Worm (Caenorhabditis elegans) whole organism, mixed stage, embryonic: ENCODE data around the gene W04B5.3.

Experiments used
- elt-1 ChIP-seq: sonication (generic microtip); optimal IDR thresholded peaks from 2 replicates; lab custom pipeline; 2017; ENCODE audit warnings: missing genetic modification characterization, mild to moderate bottlenecking, missing compliant biosample characterization, antibody characterized with exemption, moderate library complexity, borderline replicate concordance; ENCODE audit not compliant: insufficient read depth
- mls-2 ChIP-seq: sonication (generic microtip); optimal IDR thresholded peaks from 2 replicates; lab custom pipeline; 2016; ENCODE audit warnings: mild to moderate bottlenecking, missing genetic modification characterization, moderate library complexity, missing compliant biosample characterization
- nhr-237 ChIP-seq: fragments of 150-350 bp; optimal IDR thresholded peaks from 2 replicates; lab custom pipeline; 2014; ENCODE audit warnings: missing biosample characterization, missing genetic modification characterization
- pha-4 ChIP-seq: fragments of 150-350 bp; optimal IDR thresholded peaks from 2 replicates; lab custom pipeline; 2018; ENCODE audit warnings: missing biosample characterization, missing genetic modification reagents, missing genetic modification characterization
- unc-39 ChIP-seq: fragments of 150-350 bp; optimal IDR thresholded peaks from 2 replicates; lab custom pipeline; 2014; ENCODE audit warnings: missing biosample characterization, missing genetic modification characterization

- TF ChIP-seq unc-39 (tag; lab: Kevin White, UChicago) (no peak), elt-1 (tag; lab: Kevin White, UChicago) (no peak), nhr-237 (tag; lab: Kevin White, UChicago) (no peak), pha-4 (no peak), mls-2 (tag; lab: Kevin White, UChicago) (no peak)
Observed at ce11 chrIII:2432925-2433324, 14.6 kb downstream of the W04B5.3 start.
